Fruit fly (Drosophila melanogaster) whole organism, embryonic: ENCODE results near the gene Cad89D.

ENCODE experiments used
- CG10147 ChIP-seq: fragments of 200-800 bp; sonication (Bioruptor generic); optimal IDR thresholded peaks from 2 replicates; lab custom pipeline; 2019; ENCODE audit warnings: missing biosample characterization, mild to moderate bottlenecking, missing genetic modification characterization, moderate library complexity
- CG11504 ChIP-seq: fragments of 200-800 bp; sonication (Bioruptor generic); optimal IDR thresholded peaks from 3 replicates; lab custom pipeline; 2019; ENCODE audit warnings: missing biosample characterization, mild to moderate bottlenecking, missing genetic modification characterization, moderate library complexity
- CG11695 ChIP-seq: fragments of 200-800 bp; sonication (Bioruptor generic); IDR thresholded peaks from 3 replicates; pipeline ENCODE4 v1.3.6; 2022; ENCODE audit warnings: missing biosample characterization, missing genetic modification characterization
- CG13894 ChIP-seq: fragments of 200-800 bp; sonication (Bioruptor generic); optimal IDR thresholded peaks from 3 replicates; lab custom pipeline; 2018; ENCODE audit warnings: missing biosample characterization, mild to moderate bottlenecking, missing genetic modification characterization, moderate library complexity
- CG17829 ChIP-seq: fragments of 200-800 bp; optimal IDR thresholded peaks from 2 replicates; lab custom pipeline; 2019; ENCODE audit warnings: missing biosample characterization, mild to moderate bottlenecking, missing genetic modification characterization, moderate library complexity
- CG2199 ChIP-seq: fragments of 200-800 bp; sonication (Bioruptor generic); IDR thresholded peaks from 3 replicates; pipeline ENCODE4 v1.3.6; 2022; ENCODE audit warnings: missing biosample characterization, missing genetic modification characterization
- CG3163 ChIP-seq: fragments of 200-800 bp; sonication (Bioruptor generic); optimal IDR thresholded peaks from 3 replicates; lab custom pipeline; 2016; ENCODE audit warnings: missing biosample characterization, missing genetic modification characterization
- CG3847 ChIP-seq: fragments of 200-800 bp; sonication (Bioruptor generic); IDR thresholded peaks from 2 replicates; pipeline ENCODE4 v1.3.6; 2022; ENCODE audit warnings: missing biosample characterization, missing genetic modification characterization
- CG4360 ChIP-seq: fragments of 200-800 bp; sonication (Bioruptor generic); IDR thresholded peaks from 2 replicates; pipeline ENCODE4 v1.3.6; 2022; ENCODE audit warnings: missing biosample characterization, missing genetic modification characterization
- CG4617 ChIP-seq: fragments of 200-800 bp; sonication (Bioruptor generic); optimal IDR thresholded peaks from 3 replicates; lab custom pipeline; 2016; ENCODE audit warnings: missing biosample characterization, missing genetic modification characterization, borderline replicate concordance
- CG5180 ChIP-seq: fragments of 200-800 bp; sonication (Bioruptor generic); optimal IDR thresholded peaks from 3 replicates; lab custom pipeline; 2017; ENCODE audit warnings: missing biosample characterization, missing genetic modification characterization, mild to moderate bottlenecking, moderate library complexity, missing genetic modification reagents
- CG6765 ChIP-seq: fragments of 200-800 bp; sonication (Bioruptor generic); optimal IDR thresholded peaks from 3 replicates; lab custom pipeline; 2017; ENCODE audit warnings: missing biosample characterization, mild to moderate bottlenecking, missing genetic modification characterization
- CG6791 ChIP-seq: fragments of 200-800 bp; sonication (Bioruptor generic); IDR thresholded peaks from 3 replicates; pipeline ENCODE4 v1.3.6; 2022; ENCODE audit warnings: missing biosample characterization, missing genetic modification characterization; ENCODE audit not compliant: partially characterized antibody
- CG8281 ChIP-seq: fragments of 200-800 bp; sonication (Bioruptor generic); optimal IDR thresholded peaks from 2 replicates; lab custom pipeline; 2018; ENCODE audit warnings: missing biosample characterization, mild to moderate bottlenecking, missing genetic modification characterization, moderate library complexity
- CG9437 ChIP-seq: fragments of 200-800 bp; sonication (Bioruptor generic); optimal IDR thresholded peaks from 2 replicates; lab custom pipeline; 2018; ENCODE audit warnings: missing biosample characterization, mild to moderate bottlenecking, missing genetic modification characterization
- Deaf1 ChIP-seq: fragments of 200-800 bp; optimal IDR thresholded peaks from 3 replicates; lab custom pipeline; 2019; ENCODE audit warnings: missing biosample characterization, mild to moderate bottlenecking, missing genetic modification characterization, moderate library complexity
- E2f1 ChIP-seq: fragments of 200-800 bp; sonication (Bioruptor generic); IDR thresholded peaks from 2 replicates; pipeline ENCODE4 v1.3.6; 2022; ENCODE audit warnings: missing biosample characterization, missing genetic modification characterization
- E2f2 ChIP-seq: fragments of 200-800 bp; sonication (Bioruptor generic); IDR thresholded peaks from 2 replicates; pipeline ENCODE4 v1.3.6; 2022; ENCODE audit warnings: missing biosample characterization, missing genetic modification characterization
- HLH3B ChIP-seq: fragments of 200-800 bp; sonication (Bioruptor generic); IDR thresholded peaks from 2 replicates; pipeline ENCODE4 v1.3.6; 2022; ENCODE audit warnings: missing biosample characterization, missing genetic modification characterization
- Jarid2 ChIP-seq: fragments of 200-800 bp; sonication (Bioruptor generic); optimal IDR thresholded peaks from 3 replicates; lab custom pipeline; 2017; ENCODE audit warnings: mild to moderate bottlenecking, missing biosample characterization, missing genetic modification reagents, missing genetic modification characterization
- Kr ChIP-seq: fragments of 200-800 bp; sonication (Bioruptor generic); optimal IDR thresholded peaks from 2 replicates; lab custom pipeline; 2017; ENCODE audit warnings: missing biosample characterization, mild to moderate bottlenecking, missing genetic modification characterization
- MBD-R2 ChIP-seq: fragments of 200-800 bp; sonication (Bioruptor generic); IDR thresholded peaks from 2 replicates; pipeline ENCODE4 v1.3.6; 2022; ENCODE audit warnings: missing biosample characterization, missing genetic modification characterization
- Neu2 ChIP-seq: fragments of 200-800 bp; sonication (Bioruptor generic); optimal IDR thresholded peaks from 3 replicates; lab custom pipeline; 2016; ENCODE audit warnings: missing biosample characterization, missing genetic modification characterization, borderline replicate concordance
- Nf-YB ChIP-seq: fragments of 200-800 bp; sonication (Bioruptor generic); optimal IDR thresholded peaks from 3 replicates; lab custom pipeline; 2019; ENCODE audit warnings: missing biosample characterization, mild to moderate bottlenecking, missing genetic modification characterization, moderate library complexity
- Opbp ChIP-seq: fragments of 200-800 bp; sonication (Bioruptor generic); IDR thresholded peaks from 3 replicates; pipeline ENCODE4 v1.3.6; 2022; ENCODE audit warnings: missing biosample characterization, missing genetic modification characterization; ENCODE audit not compliant: partially characterized antibody
- Taf1 ChIP-seq: fragments of 200-800 bp; sonication (Bioruptor generic); IDR thresholded peaks from 2 replicates; pipeline ENCODE4 v1.3.6; 2022; ENCODE audit warnings: missing biosample characterization, missing genetic modification characterization
- abd-A ChIP-seq: fragments of 200-800 bp; sonication (Bioruptor generic); optimal IDR thresholded peaks from 3 replicates; lab custom pipeline; 2019; ENCODE audit warnings: missing biosample characterization, mild to moderate bottlenecking, missing genetic modification characterization, moderate library complexity
- bbx ChIP-seq: fragments of 200-800 bp; sonication (Bioruptor generic); IDR thresholded peaks from 2 replicates; pipeline ENCODE4 v1.3.6; 2022; ENCODE audit warnings: missing biosample characterization, missing genetic modification characterization; ENCODE audit not compliant: partially characterized antibody
- br ChIP-seq: fragments of >200 bp; optimal IDR thresholded peaks from 2 replicates; lab custom pipeline; 2017
- chm ChIP-seq: fragments of 200-800 bp; sonication (Bioruptor generic); IDR thresholded peaks from 2 replicates; pipeline ENCODE4 v1.3.6; 2022; ENCODE audit warnings: missing biosample characterization, missing genetic modification characterization
- chn ChIP-seq: fragments of 200-800 bp; sonication (Bioruptor generic); optimal IDR thresholded peaks from 2 replicates; lab custom pipeline; 2016; ENCODE audit warnings: missing biosample characterization, missing genetic modification characterization
- eve ChIP-seq, 2 experiments: fragments of >200 bp; optimal IDR thresholded peaks; 2 replicates each; lab custom pipeline; 2017; ENCODE audit warnings: missing biosample characterization in 2 of 2, missing genetic modification characterization in 2 of 2
- hkb ChIP-seq, 2 experiments: fragments of 200-800 bp in 1 of 2; fragments of >200 bp in 1 of 2; sonication (Bioruptor generic) in 1 of 2; IDR thresholded peaks in 1 of 2; optimal IDR thresholded peaks in 1 of 2; 2 replicates each; pipeline versions ENCODE4 v1.3.6 to Lab custom; 2017 to 2022; ENCODE audit warnings: missing biosample characterization in 1 of 2, missing genetic modification characterization in 1 of 2
- nom ChIP-seq: fragments of 200-800 bp; sonication (Bioruptor generic); optimal IDR thresholded peaks from 2 replicates; lab custom pipeline; 2017; ENCODE audit warnings: missing biosample characterization, missing genetic modification characterization, mild to moderate bottlenecking, moderate library complexity, missing genetic modification reagents
- oc ChIP-seq: fragments of 200-800 bp; sonication (Bioruptor generic); optimal IDR thresholded peaks from 2 replicates; lab custom pipeline; 2018; ENCODE audit warnings: missing biosample characterization, mild to moderate bottlenecking, missing genetic modification characterization, moderate library complexity
- org-1 ChIP-seq: fragments of 200-800 bp; sonication (Bioruptor generic); optimal IDR thresholded peaks from 2 replicates; lab custom pipeline; 2017; ENCODE audit warnings: missing biosample characterization, missing genetic modification characterization
- otp ChIP-seq: fragments of 200-800 bp; sonication (Bioruptor generic); IDR thresholded peaks from 3 replicates; pipeline ENCODE4, ENCODE4 v1.3.6; 2022; ENCODE audit warnings: missing biosample characterization, missing genetic modification characterization
- pan ChIP-seq, 4 experiments: fragments of >200 bp in 3 of 4; fragments of 200-800 bp in 1 of 4; sonication (Bioruptor generic) in 1 of 4; optimal IDR thresholded peaks in 3 of 4; IDR thresholded peaks in 1 of 4; 2 replicates each; pipeline versions ENCODE4 v1.3.6 to Lab custom; 2017 to 2022; ENCODE audit warnings: missing biosample characterization in 2 of 4, missing genetic modification characterization in 2 of 4, mixed read lengths in 1 of 4
- pb ChIP-seq: fragments of 200-800 bp; sonication (Bioruptor generic); optimal IDR thresholded peaks from 3 replicates; lab custom pipeline; 2016; ENCODE audit warnings: missing biosample characterization, missing genetic modification characterization
- pros ChIP-seq: fragments of 200-800 bp; sonication (Bioruptor generic); optimal IDR thresholded peaks from 3 replicates; lab custom pipeline; 2019; ENCODE audit warnings: missing biosample characterization, mild to moderate bottlenecking, missing genetic modification characterization, moderate library complexity
- psq ChIP-seq: fragments of 200-800 bp; sonication (Bioruptor generic); optimal IDR thresholded peaks from 2 replicates; lab custom pipeline; 2017; ENCODE audit warnings: missing biosample characterization, missing genetic modification characterization
- sens ChIP-seq: fragments of 200-800 bp; sonication (Bioruptor generic); peaks from one replicate; lab custom pipeline; 2016; ENCODE audit warnings: missing biosample characterization, missing genetic modification characterization
- sisA ChIP-seq: fragments of 200-800 bp; sonication (Bioruptor generic); IDR thresholded peaks from 2 replicates; pipeline ENCODE4 v1.3.6; 2022; ENCODE audit warnings: missing biosample characterization, missing genetic modification characterization
- tna ChIP-seq: fragments of 200-800 bp; sonication (Bioruptor generic); IDR thresholded peaks from 2 replicates; pipeline ENCODE4 v1.3.6; 2022; ENCODE audit warnings: missing biosample characterization, missing genetic modification characterization; ENCODE audit not compliant: partially characterized antibody
- vvl ChIP-seq: fragments of 200-800 bp; sonication (Bioruptor generic); IDR thresholded peaks from 2 replicates; pipeline ENCODE4 v1.3.6; 2022; ENCODE audit warnings: missing biosample characterization, missing genetic modification characterization
- yki ChIP-seq: fragments of >200 bp; optimal IDR thresholded peaks from 3 replicates; lab custom pipeline; 2018

Cad89D gene

DNA sequence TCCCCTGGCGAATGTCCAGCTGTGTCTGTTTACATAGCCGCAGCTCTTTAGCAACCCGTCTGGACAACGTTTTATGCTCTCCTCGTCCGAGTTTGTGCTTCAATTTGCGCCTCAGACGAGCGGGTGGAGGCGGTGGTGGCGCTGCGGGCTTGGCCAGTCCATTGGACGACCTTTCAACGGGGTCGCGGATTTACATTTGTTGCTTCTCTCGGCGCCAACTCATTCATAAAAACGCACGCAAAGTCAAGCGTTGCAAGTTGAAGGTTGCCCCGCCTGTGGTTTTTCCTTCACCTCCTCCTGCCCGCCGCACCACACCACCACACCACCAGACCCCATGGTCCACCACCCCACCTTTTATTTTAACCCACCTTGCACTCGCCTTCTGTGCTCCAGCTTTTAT lies 12.5 kb upstream of the Cad89D start:
- TF ChIP-seq br (lab: Kevin White, UChicago) (no peak), chn (GFP tag; lab: Kevin White, UChicago) (no peak), Taf1 (GFP tag; lab: Robert Waterston, UW) (no peak), CG6765 (no peak), CG4617 (no peak), CG8281 (tag; lab: Kevin White, UChicago) (no peak), otp (no peak)

DNA sequence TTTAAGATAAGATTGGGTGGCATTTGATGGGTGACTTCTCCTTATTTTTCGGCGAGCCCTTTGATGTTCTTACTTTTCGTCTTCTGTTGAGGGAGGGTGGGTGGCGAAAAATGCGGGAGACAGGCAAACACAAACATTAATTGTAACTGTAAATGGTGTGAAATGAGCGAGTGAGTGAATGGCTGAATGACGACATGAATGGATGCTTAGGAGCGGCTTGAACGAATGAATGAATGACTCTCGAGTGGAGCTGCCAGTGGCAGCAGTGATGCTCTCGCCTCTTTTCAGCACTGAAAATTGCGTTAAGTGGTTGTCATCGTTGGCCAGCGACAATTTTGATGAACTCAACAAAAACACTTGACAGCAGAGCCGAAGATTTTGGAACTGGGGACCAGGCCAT lies 9.3 kb upstream of the Cad89D start:
- no peak for TF ChIP-seq tna
- TF ChIP-seq CG8281 (tag; lab: Kevin White, UChicago): peak; percentile 98
- TF ChIP-seq CG9437: no peak
- TF ChIP-seq pan (optimal IDR thresholded peaks at IDR 0.05; lab: Kevin White, UChicago): no peak
- TF ChIP-seq pan (GFP tag; optimal IDR thresholded peaks at IDR 0.05 in 1 of 2, IDR thresholded peaks at IDR 0.05 in 1 of 2): peak in 1 of 2 experiments; percentile 17

DNA sequence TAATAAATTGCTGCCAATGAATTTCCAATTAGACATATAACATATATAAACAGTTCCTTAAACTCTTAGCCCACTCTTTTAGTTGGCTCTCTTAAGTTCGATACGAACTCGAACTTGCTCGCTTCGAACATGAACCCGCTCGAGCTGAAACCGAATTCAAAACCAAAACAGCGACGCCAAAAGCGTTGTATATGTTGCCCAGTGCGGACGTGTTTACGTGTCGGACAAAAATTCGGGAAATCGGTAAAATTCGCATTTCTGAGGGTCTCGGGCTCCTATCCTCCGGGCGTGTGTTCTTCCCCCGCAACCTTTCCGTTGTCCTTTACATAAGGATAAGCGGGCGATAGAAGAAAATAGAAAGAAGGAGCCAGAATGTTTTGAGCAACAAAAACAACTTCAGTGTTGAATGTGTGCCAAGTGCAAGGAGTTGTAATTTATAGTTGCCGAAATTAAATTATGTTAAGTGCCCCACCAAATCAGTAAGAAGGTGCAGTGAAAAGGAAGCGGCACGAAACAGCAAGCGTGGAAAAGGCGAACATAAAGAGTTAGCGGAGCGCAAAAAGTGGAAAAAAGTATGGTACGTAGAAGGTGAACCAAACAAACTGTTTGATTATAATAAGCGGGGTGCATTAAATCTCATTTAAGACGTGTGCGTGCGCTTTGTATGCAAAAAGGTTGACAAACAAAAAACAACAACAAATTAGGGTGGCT lies 7.5 kb upstream of the Cad89D start, which contains the start of gene CG42342:
Gene CG42342 (plus strand): TSS at position 176 of the 711 bp plus-strand sequence.
- TF ChIP-seq vvl (GFP tag; lab: Robert Waterston, UW) (peak; percentile 65), Jarid2 (GFP tag; lab: Kevin White, UChicago) (peak; percentile 89), CG5180 (peak; percentile 99), MBD-R2 (GFP tag; lab: Robert Waterston, UW) (no peak), CG3163 (GFP tag; lab: Kevin White, UChicago) (peak; percentile 88), Opbp (GFP tag; lab: Robert Waterston, UW) (peak; percentile 49; the same call in 2 of the 3 replicates), chm (GFP tag; lab: Robert Waterston, UW) (peak; percentile 46), CG3847 (GFP tag; lab: Robert Waterston, UW) (no peak), CG11504 (tag; lab: Kevin White, UChicago) (peak; percentile 15), pb (no peak), E2f2 (no peak), E2f1 (GFP tag; lab: Robert Waterston, UW) (no peak), Kr (GFP tag; lab: Kevin White, UChicago) (peak; percentile 16), bbx (GFP tag; lab: Robert Waterston, UW) (peak; percentile 36; the same call in 1 of the 2 replicates), yki (no peak), psq (GFP tag; lab: Kevin White, UChicago) (no peak), sisA (GFP tag; lab: Robert Waterston, UW) (no peak), CG17829 (tag; lab: Kevin White, UChicago) (no peak), sens (GFP tag; lab: Kevin White, UChicago) (peak; percentile 80), oc (tag; lab: Kevin White, UChicago) (no peak), CG11695 (GFP tag; lab: Robert Waterston, UW) (no peak), hkb (optimal IDR thresholded peaks at IDR 0.05; lab: Kevin White, UChicago) (no peak), hkb (GFP tag; IDR thresholded peaks at IDR 0.05; lab: Robert Waterston, UW) (0 out of 2 replicates have a peak, but pooled peaks have one; percentile 10), HLH3B (GFP tag; lab: Robert Waterston, UW) (no peak), nom (peak; percentile 20), CG13894 (tag; lab: Kevin White, UChicago) (peak; percentile 7), CG6791 (0 out of 3 replicates have a peak, but pooled peaks have one; percentile 47), CG4360 (GFP tag; lab: Robert Waterston, UW) (0 out of 2 replicates have a peak, but pooled peaks have one; percentile 15), eve (GFP tag; optimal IDR thresholded peaks at IDR 0.05; lab: Kevin White, UChicago) (peak in 1 of 2 experiments; percentile 11), org-1 (GFP tag; lab: Kevin White, UChicago) (no peak), Neu2 (no peak), Deaf1 (peak; percentile 42), CG10147 (GFP tag; lab: Kevin White, UChicago) (no peak), CG2199 (0 out of 3 replicates have a peak, but pooled peaks have one; percentile 12), pros (GFP tag; lab: Kevin White, UChicago) (peak; percentile 56), Nf-YB (GFP tag; lab: Kevin White, UChicago) (no peak), abd-A (tag; lab: Kevin White, UChicago) (peak; percentile 19)
